Worm (Caenorhabditis elegans): Measurements from ENCODE around the gene T10D4.11.
A peak's percentile ranks its signal among the peaks of the same experiment; 100 is the strongest.

Gene T10D4.11

ce11 chrII:3172176-3172575 is 22.8 kb upstream of the T10D4.11 start, which contains the start of gene Y27F2A.10:
Y27F2A.10 (minus strand) TSS chrII:3172276.
- no peak for TF ChIP-seq xbp-1 (tag; optimal IDR thresholded peaks at IDR 0.05)
- no peak for TF ChIP-seq ceh-88 (GFP tag; IDR thresholded peaks at IDR 0.05)
- no peak for TF ChIP-seq unc-62 (GFP tag; optimal IDR thresholded peaks at IDR 0.05)
- TF ChIP-seq ama-1 (optimal IDR thresholded peaks at IDR 0.05), result no peak
- TF ChIP-seq nhr-12 (tag; optimal IDR thresholded peaks at IDR 0.05), result no peak
- TF ChIP-seq ceh-8 (GFP tag; optimal IDR thresholded peaks at IDR 0.05), result no peak
- TF ChIP-seq ztf-4 (tag; optimal IDR thresholded peaks at IDR 0.05), result no peak
- TF ChIP-seq Y116A8C.19 (tag; optimal IDR thresholded peaks at IDR 0.05; ENCODE audit: borderline replicate concordance), result no peak
- no peak for TF ChIP-seq swsn-7 (tag; optimal IDR thresholded peaks at IDR 0.05)
- no peak for TF ChIP-seq nhr-28 (tag; optimal IDR thresholded peaks at IDR 0.05)
- no peak for TF ChIP-seq sup-37 (GFP tag; optimal IDR thresholded peaks at IDR 0.05)
- TF ChIP-seq elt-2 (tag; optimal IDR thresholded peaks at IDR 0.05), result no peak
- no peak for TF ChIP-seq lin-13 (GFP tag; optimal IDR thresholded peaks at IDR 0.05)

- TF ChIP-seq zip-4 (GFP tag; optimal IDR thresholded peaks at IDR 0.05) (no peak), ets-5 (GFP tag; IDR thresholded peaks at IDR 0.05) (no peak), mep-1 (tag; optimal IDR thresholded peaks at IDR 0.05) (no peak), dsc-1 (tag; optimal IDR thresholded peaks at IDR 0.05) (no peak), hlh-17 (GFP tag; optimal IDR thresholded peaks at IDR 0.05; ENCODE audit: borderline replicate concordance) (no peak), egl-13 (tag; optimal IDR thresholded peaks at IDR 0.05) (no peak), lin-35 (GFP tag; optimal IDR thresholded peaks at IDR 0.05) (no peak), sup-37 (GFP tag; optimal IDR thresholded peaks at IDR 0.05) (no peak), ama-1 (optimal IDR thresholded peaks at IDR 0.05) (no peak), elt-2 (tag; optimal IDR thresholded peaks at IDR 0.05) (no peak), ceh-82 (tag; optimal IDR thresholded peaks at IDR 0.05) (no peak), elt-3 (tag; optimal IDR thresholded peaks at IDR 0.05) (no peak), unc-86 (tag; optimal IDR thresholded peaks at IDR 0.05) (no peak), isw-1 (GFP tag; IDR thresholded peaks at IDR 0.05) (no peak)
Measured at ce11 chrII:3170089-3170488, 20.7 kb upstream of the T10D4.11 start, which contains the start of gene fbxc-55. fbxc-55 (minus strand) TSS chrII:3170189.

DNA sequence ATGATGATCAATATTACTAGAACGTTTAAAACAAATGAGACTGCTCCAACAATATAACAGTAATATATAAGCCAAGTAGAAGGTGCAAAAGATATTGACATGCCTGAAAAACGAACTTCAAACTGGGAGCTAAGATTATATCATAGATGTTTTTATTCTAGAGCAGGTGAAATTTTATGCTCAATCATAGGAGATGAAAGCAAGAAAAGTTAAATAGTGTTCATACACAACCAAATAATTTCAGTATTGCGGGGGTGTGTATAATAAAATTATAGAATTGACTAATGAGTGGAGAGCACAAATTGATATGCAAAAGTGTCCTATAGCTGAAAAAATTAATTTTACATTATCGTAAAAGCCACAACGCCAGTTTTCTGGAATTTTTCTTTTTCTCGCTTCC is 9.6 kb upstream of the T10D4.11 start, which contains the start of gene sri-34:
Gene sri-34, minus strand, starts transcription at position 101 of the 400 bp plus-strand sequence.
- TF ChIP-seq aly-2 (tag; optimal IDR thresholded peaks at IDR 0.05), result no peak
- TF ChIP-seq blmp-1 (tag; optimal IDR thresholded peaks at IDR 0.05), result no peak
- TF ChIP-seq mab-9 (GFP tag; IDR thresholded peaks at IDR 0.05), result no peak
- no peak for TF ChIP-seq F16B12.6 (tag; optimal IDR thresholded peaks at IDR 0.05)
- no peak for TF ChIP-seq nhr-237 (tag; optimal IDR thresholded peaks at IDR 0.05)
- no peak for TF ChIP-seq ztf-4 (tag; optimal IDR thresholded peaks at IDR 0.05)
- TF ChIP-seq ztf-11 (tag; optimal IDR thresholded peaks at IDR 0.05), result no peak
- TF ChIP-seq snu-23 (GFP tag; optimal IDR thresholded peaks at IDR 0.05), result no peak
- no peak for TF ChIP-seq hlh-4 (tag; optimal IDR thresholded peaks at IDR 0.05)
- no peak for TF ChIP-seq sox-4 (tag; optimal IDR thresholded peaks at IDR 0.05)
- no peak for TF ChIP-seq ceh-90 (tag; optimal IDR thresholded peaks at IDR 0.05)
- TF ChIP-seq mep-1 (tag; optimal IDR thresholded peaks at IDR 0.05), result no peak
- no peak for TF ChIP-seq zag-1 (tag; optimal IDR thresholded peaks at IDR 0.05)

DNA sequence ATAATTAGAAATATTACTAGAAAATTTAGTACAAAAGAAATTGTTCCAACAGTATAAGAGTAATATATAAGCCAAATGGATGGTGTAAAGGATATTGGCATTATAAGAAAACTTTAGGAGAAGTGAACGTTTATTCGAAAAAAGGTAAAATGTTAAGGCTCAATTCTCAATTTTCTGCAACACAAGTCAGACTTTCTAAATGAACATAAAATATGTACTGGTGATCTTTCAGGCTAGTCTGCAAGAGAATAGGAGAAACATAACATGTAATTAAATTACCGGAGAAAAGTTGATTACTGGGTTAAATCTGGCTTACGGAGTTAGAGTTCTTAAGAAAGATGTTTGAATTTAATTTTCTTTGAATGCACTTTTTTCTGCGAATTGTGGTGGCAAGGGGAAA is 7.3 kb upstream of the T10D4.11 start, which contains the start of gene sri-33:
Gene sri-33, minus strand, starts transcription at position 101 of the 400 bp plus-strand sequence.
- TF ChIP-seq fkh-8 (tag; optimal IDR thresholded peaks at IDR 0.05), result peak; percentile 57
- TF ChIP-seq dpl-1 (GFP tag; optimal IDR thresholded peaks at IDR 0.05), result no peak

All from whole organism, L1 larva.